Worm (Caenorhabditis elegans) whole organism, L4 larva: ENCODE data around the gene B0546.3.

Experiments
- aly-2 ChIP-seq: sonication (generic microtip); optimal IDR thresholded peaks from 2 replicates; lab custom pipeline; 2018; ENCODE audit warnings: missing biosample characterization, missing genetic modification characterization
- ceh-82 ChIP-seq: sonication (generic microtip); optimal IDR thresholded peaks from 2 replicates; lab custom pipeline; 2017; ENCODE audit warnings: missing biosample characterization, missing genetic modification characterization
- fkh-10 ChIP-seq: fragments of 150-350 bp; optimal IDR thresholded peaks from 2 replicates; lab custom pipeline; 2014; ENCODE audit warnings: missing biosample characterization, missing genetic modification reagents, missing genetic modification characterization
- mdl-1 ChIP-seq, 2 experiments: fragments of 150-350 bp in 1 of 2; sonication (generic microtip) in 1 of 2; optimal IDR thresholded peaks; 2 replicates each; lab custom pipeline; 2014 to 2017; ENCODE audit warnings: missing biosample characterization in 2 of 2, missing genetic modification characterization in 2 of 2
- nhr-28 ChIP-seq: fragments of 150-350 bp; optimal IDR thresholded peaks from 2 replicates; lab custom pipeline; 2014; ENCODE audit warnings: missing biosample characterization, missing genetic modification characterization
- nhr-41 ChIP-seq: fragments of 200-800 bp; sonication (Bioruptor generic); IDR thresholded peaks from 2 replicates; pipeline ENCODE4 v1.3.6; 2022; ENCODE audit warnings: missing genetic modification reagents, missing genetic modification characterization, missing compliant biosample characterization
- pha-4 ChIP-seq, 2 experiments: fragments of 150-350 bp in 1 of 2; fragments of 200-800 bp in 1 of 2; sonication (Bioruptor generic) in 1 of 2; IDR thresholded peaks in 1 of 2; optimal IDR thresholded peaks in 1 of 2; 2 replicates each; pipeline versions ENCODE4 v1.3.6 to Lab custom; 2014 to 2022; ENCODE audit warnings: missing genetic modification characterization in 2 of 2, missing genetic modification reagents in 2 of 2, missing biosample characterization in 1 of 2, missing compliant biosample characterization in 1 of 2
- unc-62 ChIP-seq, 3 experiments: fragments of 150-350 bp in 1 of 3; sonication (generic microtip); optimal IDR thresholded peaks in 2 of 3; peaks in 1 of 3; 1 replicate in 1 of 3; 2 replicates in 2 of 3; lab custom pipeline; 2014 to 2017; ENCODE audit warnings: missing biosample characterization in 3 of 3, missing genetic modification characterization in 3 of 3, missing genetic modification reagents in 3 of 3, missing genotype in 1 of 3
- ztf-11 ChIP-seq: fragments of 150-350 bp; optimal IDR thresholded peaks from 2 replicates; lab custom pipeline; 2014; ENCODE audit warnings: missing biosample characterization, missing genetic modification characterization

- TF ChIP-seq nhr-41 (GFP tag; lab: Robert Waterston, UW) = no peak
- TF ChIP-seq nhr-28 (tag; lab: Kevin White, UChicago) = no peak
- no peak for TF ChIP-seq ztf-11 (tag; lab: Kevin White, UChicago)
- no peak for TF ChIP-seq ceh-82 (tag; lab: Kevin White, UChicago)
- no peak for TF ChIP-seq pha-4 (GFP tag; IDR thresholded peaks at IDR 0.05; lab: Robert Waterston, UW)
- TF ChIP-seq pha-4 (tag; optimal IDR thresholded peaks at IDR 0.05; lab: Kevin White, UChicago) = no peak
- no peak for TF ChIP-seq fkh-10 (GFP tag; lab: Kevin White, UChicago)
- no peak for TF ChIP-seq unc-62 (GFP tag; optimal IDR thresholded peaks at IDR 0.05 in 1 of 2; lab: Kevin White, UChicago)
- TF ChIP-seq unc-62 (tag; optimal IDR thresholded peaks at IDR 0.05; lab: Kevin White, UChicago) = no peak
- TF ChIP-seq mdl-1 (tag; optimal IDR thresholded peaks at IDR 0.05; lab: Kevin White, UChicago) = no peak
- no peak for TF ChIP-seq aly-2 (tag; lab: Kevin White, UChicago)
Measured at ce11 chrIV:3395581-3395980, 12.9 kb upstream of the B0546.3 start, which contains the start of gene C04C3.14.
